Fruit fly (Drosophila melanogaster) whole organism, adult: ENCODE measurements around the gene CG13786.

Experiments
- CG11617 ChIP-seq: fragments of 200-800 bp; sonication (Bioruptor generic); optimal IDR thresholded peaks from 2 replicates; lab custom pipeline; 2017; ENCODE audit warnings: mild to moderate bottlenecking, missing biosample characterization, missing genetic modification reagents, missing genetic modification characterization
- CG12768 ChIP-seq: fragments of 200-800 bp; sonication (Bioruptor generic); optimal IDR thresholded peaks from 2 replicates; lab custom pipeline; 2017; ENCODE audit warnings: missing biosample characterization, missing genetic modification characterization, mild to moderate bottlenecking, moderate library complexity, missing genetic modification reagents
- CG14711 ChIP-seq: fragments of 200-800 bp; sonication (Bioruptor generic); optimal IDR thresholded peaks from 2 replicates; lab custom pipeline; 2018; ENCODE audit warnings: missing biosample characterization, mild to moderate bottlenecking, missing genetic modification characterization, moderate library complexity
- CG1620 ChIP-seq: fragments of 200-800 bp; sonication (Bioruptor generic); optimal IDR thresholded peaks from 2 replicates; lab custom pipeline; 2016; ENCODE audit warnings: missing biosample characterization, missing genetic modification characterization
- CG33017 ChIP-seq: fragments of 200-800 bp; sonication (Bioruptor generic); optimal IDR thresholded peaks from 2 replicates; lab custom pipeline; 2018; ENCODE audit warnings: missing biosample characterization, mild to moderate bottlenecking, missing genetic modification characterization, moderate library complexity
- CG5204 ChIP-seq: fragments of 200-800 bp; sonication (Bioruptor generic); optimal IDR thresholded peaks from 2 replicates; lab custom pipeline; 2016; ENCODE audit warnings: missing biosample characterization, missing genetic modification characterization
- CG7045 ChIP-seq: fragments of 200-800 bp; sonication (Bioruptor generic); optimal IDR thresholded peaks from 2 replicates; lab custom pipeline; 2017; ENCODE audit warnings: missing biosample characterization, mild to moderate bottlenecking, missing genetic modification characterization
- CG7101 ChIP-seq: fragments of 200-800 bp; sonication (Bioruptor generic); optimal IDR thresholded peaks from 2 replicates; lab custom pipeline; 2018; ENCODE audit warnings: missing biosample characterization, mild to moderate bottlenecking, missing genetic modification characterization, moderate library complexity
- Clk ChIP-seq: fragments of 200-800 bp; sonication (Bioruptor generic); optimal IDR thresholded peaks from 2 replicates; lab custom pipeline; 2017; ENCODE audit warnings: missing biosample characterization, missing genetic modification characterization
- Crg-1 ChIP-seq: fragments of 200-800 bp; sonication (Bioruptor generic); optimal IDR thresholded peaks from 2 replicates; lab custom pipeline; 2016; ENCODE audit warnings: missing biosample characterization, missing genetic modification characterization
- Hr96 ChIP-seq: fragments of 200-800 bp; sonication (Bioruptor generic); optimal IDR thresholded peaks from 2 replicates; lab custom pipeline; 2016; ENCODE audit warnings: missing biosample characterization, missing genetic modification characterization
- Mnt ChIP-seq: fragments of 200-800 bp; sonication (Bioruptor generic); optimal IDR thresholded peaks from 2 replicates; lab custom pipeline; 2016; ENCODE audit warnings: missing biosample characterization, mild to moderate bottlenecking, missing genetic modification characterization
- bab1 ChIP-seq: fragments of 200-800 bp; sonication (Bioruptor generic); optimal IDR thresholded peaks from 3 replicates; lab custom pipeline; 2019; ENCODE audit warnings: missing biosample characterization, mild to moderate bottlenecking, missing genetic modification characterization, moderate library complexity
- cic ChIP-seq: fragments of 200-800 bp; sonication (Bioruptor generic); optimal IDR thresholded peaks from 2 replicates; lab custom pipeline; 2017; ENCODE audit warnings: missing biosample characterization, mild to moderate bottlenecking, missing genetic modification characterization, moderate library complexity
- cnc ChIP-seq, 2 experiments: fragments of >200 bp; optimal IDR thresholded peaks; 2 replicates each; lab custom pipeline; 2017
- kay ChIP-seq: fragments of 200-800 bp; sonication (Bioruptor generic); peaks from one replicate; lab custom pipeline; 2016; ENCODE audit warnings: missing biosample characterization, missing genetic modification characterization, borderline replicate concordance
- ovo ChIP-seq: fragments of 200-800 bp; sonication (Bioruptor generic); optimal IDR thresholded peaks from 2 replicates; lab custom pipeline; 2016; ENCODE audit warnings: missing biosample characterization, missing genetic modification characterization
- pad ChIP-seq: fragments of 200-800 bp; sonication (Bioruptor generic); optimal IDR thresholded peaks from 3 replicates; lab custom pipeline; 2017; ENCODE audit warnings: missing biosample characterization, missing genetic modification characterization, mild to moderate bottlenecking, moderate library complexity, missing genetic modification reagents
- tj ChIP-seq: fragments of 200-800 bp; sonication (Bioruptor generic); optimal IDR thresholded peaks from 3 replicates; lab custom pipeline; 2017; ENCODE audit warnings: missing biosample characterization, mild to moderate bottlenecking, missing genetic modification characterization, moderate library complexity
- toe ChIP-seq: fragments of 200-800 bp; sonication (Bioruptor generic); optimal IDR thresholded peaks from 2 replicates; lab custom pipeline; 2016; ENCODE audit warnings: missing biosample characterization, missing genetic modification characterization

Gene CG13786

DNA sequence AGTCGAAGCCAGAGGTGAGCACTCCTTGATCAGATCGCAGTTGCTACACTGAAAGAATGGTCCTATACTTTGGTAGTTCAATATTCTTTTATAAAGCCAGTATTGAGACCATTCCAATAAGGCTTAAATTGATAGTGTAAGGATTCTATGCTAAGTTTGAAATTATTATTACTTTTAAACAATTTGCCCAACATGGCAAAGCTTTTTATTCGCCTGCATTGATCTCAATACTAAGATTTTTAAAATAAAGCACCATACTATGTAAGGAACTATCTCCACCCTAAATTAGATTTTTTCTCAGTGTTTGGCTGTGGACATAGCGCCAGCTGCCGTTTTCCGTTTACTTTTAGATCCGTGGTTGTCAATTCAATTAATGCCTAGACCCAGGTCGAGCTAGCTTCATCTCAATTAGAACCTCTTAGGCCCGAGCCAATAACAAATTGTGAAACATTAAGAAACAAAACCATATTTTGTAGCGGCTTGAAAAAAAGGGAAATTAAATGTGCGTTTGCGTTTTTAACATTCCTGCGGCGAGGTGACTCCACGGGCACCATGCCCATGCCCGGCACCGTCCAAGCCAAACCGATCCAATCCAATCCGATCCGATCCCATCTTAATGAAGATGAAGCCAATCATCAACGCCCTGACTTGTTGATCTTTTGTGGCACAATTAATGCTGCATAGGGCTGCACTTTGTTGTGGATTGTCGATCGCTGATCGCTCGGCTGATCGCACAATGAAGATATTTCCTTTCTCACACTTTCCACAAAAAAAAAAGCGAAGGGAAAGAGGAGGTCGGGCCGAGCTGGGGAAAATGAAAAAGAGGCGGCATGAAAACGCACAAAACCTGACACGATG lies 40.9 kb upstream of the CG13786 start:
- TF ChIP-seq CG7045 (GFP tag; lab: Kevin White, UChicago) (no peak), bab1 (GFP tag; lab: Kevin White, UChicago) (no peak), CG7101 (tag; lab: Kevin White, UChicago) (no peak), toe (GFP tag; lab: Kevin White, UChicago) (no peak), CG12768 (GFP tag; lab: Kevin White, UChicago) (no peak), CG33017 (tag; lab: Kevin White, UChicago) (no peak), Hr96 (GFP tag; lab: Kevin White, UChicago) (no peak), ovo (GFP tag; lab: Kevin White, UChicago) (no peak), pad (no peak), kay (no peak), CG14711 (no peak), Clk (GFP tag; lab: Kevin White, UChicago) (no peak)

DNA sequence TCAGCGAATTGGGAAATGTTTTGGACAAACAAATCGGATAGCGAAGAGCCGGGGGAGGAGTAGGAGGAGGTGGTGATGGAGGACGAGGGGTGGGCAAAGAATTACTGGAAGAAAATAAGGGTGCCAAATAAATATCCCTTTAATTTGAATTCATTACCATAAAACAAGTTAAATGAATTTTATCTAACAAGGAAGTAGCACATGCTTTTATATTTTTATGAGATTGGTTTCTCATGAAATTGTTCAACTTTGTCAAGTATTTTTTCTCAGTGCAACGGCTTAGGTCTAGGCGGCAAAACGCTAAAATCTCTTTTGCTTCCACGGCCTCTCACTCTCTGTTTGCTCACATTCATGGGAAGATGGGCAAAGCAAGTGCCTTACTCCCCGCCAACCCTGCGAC lies 39.2 kb upstream of the CG13786 start:
- TF ChIP-seq toe (GFP tag; lab: Kevin White, UChicago): no peak
- no peak for TF ChIP-seq tj (GFP tag; lab: Kevin White, UChicago)
- no peak for TF ChIP-seq CG11617 (GFP tag; lab: Kevin White, UChicago)
- no peak for TF ChIP-seq CG7045 (GFP tag; lab: Kevin White, UChicago)
- TF ChIP-seq Mnt (GFP tag; lab: Kevin White, UChicago): no peak
- TF ChIP-seq cnc (optimal IDR thresholded peaks at IDR 0.05; lab: Kevin White, UChicago): no peak
- no peak for TF ChIP-seq CG12768 (GFP tag; lab: Kevin White, UChicago)
- TF ChIP-seq kay: no peak
- TF ChIP-seq ovo (GFP tag; lab: Kevin White, UChicago): no peak
- TF ChIP-seq pad: no peak
- no peak for TF ChIP-seq CG14711
- no peak for TF ChIP-seq Crg-1
- no peak for TF ChIP-seq cic (GFP tag; lab: Kevin White, UChicago)
- no peak for TF ChIP-seq CG33017 (tag; lab: Kevin White, UChicago)
- no peak for TF ChIP-seq CG5204 (GFP tag; lab: Kevin White, UChicago)
- no peak for TF ChIP-seq CG7101 (tag; lab: Kevin White, UChicago)

dm6 chr2L:7290577-7290976 lies 37.8 kb upstream of the CG13786 start:
- TF ChIP-seq ovo (GFP tag; lab: Kevin White, UChicago): no peak
- no peak for TF ChIP-seq kay
- TF ChIP-seq CG7045 (GFP tag; lab: Kevin White, UChicago): no peak
- TF ChIP-seq Mnt (GFP tag; lab: Kevin White, UChicago): no peak
- TF ChIP-seq Crg-1: no peak
- no peak for TF ChIP-seq CG5204 (GFP tag; lab: Kevin White, UChicago)
- no peak for TF ChIP-seq CG11617 (GFP tag; lab: Kevin White, UChicago)

DNA sequence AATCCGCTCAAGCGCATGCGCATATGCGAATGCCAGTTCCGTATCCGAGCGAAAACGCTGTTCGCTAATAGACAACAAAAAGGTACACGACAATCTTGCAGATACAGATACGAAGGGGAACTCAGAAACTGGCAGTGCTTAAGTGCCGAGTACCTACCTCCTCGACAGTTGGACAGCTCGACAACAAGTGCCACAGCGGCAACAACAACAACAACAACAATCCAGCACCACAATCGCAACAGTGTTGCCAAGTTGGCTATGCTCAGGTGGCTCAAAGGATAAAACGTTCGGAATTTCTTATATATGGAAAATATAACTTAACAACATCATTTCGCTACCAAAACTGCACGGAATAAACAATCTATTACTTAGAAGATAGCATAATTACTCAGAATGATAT lies 37.1 kb upstream of the CG13786 start:
- no peak for TF ChIP-seq cic (GFP tag; lab: Kevin White, UChicago)
- TF ChIP-seq CG1620 (GFP tag; lab: Kevin White, UChicago): no peak
- TF ChIP-seq bab1 (GFP tag; lab: Kevin White, UChicago): no peak
- no peak for TF ChIP-seq CG5204 (GFP tag; lab: Kevin White, UChicago)
- no peak for TF ChIP-seq CG7045 (GFP tag; lab: Kevin White, UChicago)
- no peak for TF ChIP-seq tj (GFP tag; lab: Kevin White, UChicago)
- TF ChIP-seq CG14711: no peak
- no peak for TF ChIP-seq Crg-1

DNA sequence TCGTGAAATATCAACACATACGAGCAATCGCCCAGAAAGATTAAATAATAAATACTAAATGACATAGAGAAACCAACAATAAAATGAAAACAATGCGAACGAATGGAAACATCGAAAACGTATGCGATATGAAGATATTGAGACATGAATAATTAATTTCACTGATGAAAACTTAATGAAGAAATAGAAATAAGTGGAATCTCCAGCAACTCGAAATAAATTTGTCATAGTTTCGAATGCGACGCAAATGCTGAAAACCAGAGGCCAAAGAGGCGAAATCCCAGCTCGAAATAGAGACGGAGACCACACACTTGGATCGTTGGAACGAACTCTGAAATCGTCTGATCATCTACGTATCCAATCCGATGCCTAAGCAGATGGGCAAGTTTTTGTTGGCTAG lies 33.1 kb upstream of the CG13786 start:
- no peak for TF ChIP-seq bab1 (GFP tag; lab: Kevin White, UChicago)
- TF ChIP-seq CG1620 (GFP tag; lab: Kevin White, UChicago): no peak
- no peak for TF ChIP-seq Crg-1
- no peak for TF ChIP-seq Mnt (GFP tag; lab: Kevin White, UChicago)

DNA sequence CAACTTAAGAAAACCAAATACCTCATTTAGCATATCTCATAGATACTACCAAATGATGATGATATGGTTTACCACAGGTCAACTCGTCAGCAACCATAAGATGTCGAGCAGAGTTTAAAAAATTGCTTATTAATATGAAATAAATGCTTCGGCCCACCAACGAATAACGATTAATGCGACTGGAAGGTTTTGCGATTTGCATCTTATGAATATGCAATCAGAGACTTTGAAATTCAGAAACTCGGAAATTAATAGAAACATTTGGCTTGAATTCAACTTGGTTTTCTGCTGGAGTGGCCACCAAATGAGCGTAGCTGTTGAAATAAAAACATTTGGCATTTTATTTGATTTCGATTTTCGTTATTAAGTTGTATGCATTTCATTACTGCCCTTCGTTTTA lies 32.0 kb upstream of the CG13786 start:
- TF ChIP-seq CG1620 (GFP tag; lab: Kevin White, UChicago) (no peak), CG7045 (GFP tag; lab: Kevin White, UChicago) (no peak), tj (GFP tag; lab: Kevin White, UChicago) (no peak), CG7101 (tag; lab: Kevin White, UChicago) (no peak), ovo (GFP tag; lab: Kevin White, UChicago) (no peak), pad (no peak), toe (GFP tag; lab: Kevin White, UChicago) (no peak), Crg-1 (no peak), Mnt (GFP tag; lab: Kevin White, UChicago) (no peak), bab1 (GFP tag; lab: Kevin White, UChicago) (no peak), cnc (optimal IDR thresholded peaks at IDR 0.05; lab: Kevin White, UChicago) (no peak), CG14711 (no peak), CG11617 (GFP tag; lab: Kevin White, UChicago) (no peak), CG12768 (GFP tag; lab: Kevin White, UChicago) (no peak), CG5204 (GFP tag; lab: Kevin White, UChicago) (no peak), CG33017 (tag; lab: Kevin White, UChicago) (no peak), Hr96 (GFP tag; lab: Kevin White, UChicago) (no peak), Clk (GFP tag; lab: Kevin White, UChicago) (no peak), cic (GFP tag; lab: Kevin White, UChicago) (no peak), kay (no peak)
